Fruit fly (Drosophila melanogaster) whole organism, embryonic: ENCODE data around the gene CG13044.
A peak's percentile ranks its signal among the peaks of the same experiment; 100 is the strongest.

ENCODE experiments used
- Blimp-1 ChIP-seq: fragments of 200-800 bp; sonication (Bioruptor generic); optimal IDR thresholded peaks from 3 replicates; lab custom pipeline; 2018; ENCODE audit warnings: missing biosample characterization, missing genetic modification characterization, mild to moderate bottlenecking, moderate library complexity, missing genetic modification reagents
- BtbVII ChIP-seq: fragments of 200-800 bp; sonication (Bioruptor generic); optimal IDR thresholded peaks from 3 replicates; lab custom pipeline; 2017; ENCODE audit warnings: missing biosample characterization, mild to moderate bottlenecking, missing genetic modification characterization
- CG10209 ChIP-seq: fragments of 200-800 bp; sonication (Bioruptor generic); optimal IDR thresholded peaks from 3 replicates; lab custom pipeline; 2017; ENCODE audit warnings: missing biosample characterization, mild to moderate bottlenecking, missing genetic modification characterization, missing genetic modification reagents
- CG10274 ChIP-seq: fragments of 200-800 bp; sonication (Bioruptor generic); optimal IDR thresholded peaks from 3 replicates; lab custom pipeline; 2017; ENCODE audit warnings: missing biosample characterization, mild to moderate bottlenecking, missing genetic modification characterization
- CG12071 ChIP-seq: fragments of 200-800 bp; sonication (Bioruptor generic); optimal IDR thresholded peaks from 3 replicates; lab custom pipeline; 2018; ENCODE audit warnings: missing biosample characterization, mild to moderate bottlenecking, missing genetic modification characterization
- CG12104 ChIP-seq: fragments of 200-800 bp; sonication (Bioruptor generic); optimal IDR thresholded peaks from 3 replicates; lab custom pipeline; 2016; ENCODE audit warnings: missing biosample characterization, missing genetic modification characterization
- CG12744 ChIP-seq: fragments of 200-800 bp; sonication (Bioruptor generic); optimal IDR thresholded peaks from 2 replicates; lab custom pipeline; 2016; ENCODE audit warnings: missing biosample characterization, missing genetic modification characterization
- CG14441 ChIP-seq: fragments of 200-800 bp; sonication (Bioruptor generic); IDR thresholded peaks from 2 replicates; pipeline ENCODE4 v1.3.6; 2022; ENCODE audit warnings: missing biosample characterization, missing genetic modification characterization
- CG15269 ChIP-seq: fragments of 200-800 bp; sonication (Bioruptor generic); optimal IDR thresholded peaks from 2 replicates; lab custom pipeline; 2018; ENCODE audit warnings: missing biosample characterization, mild to moderate bottlenecking, missing genetic modification characterization, moderate library complexity
- CG16779 ChIP-seq: fragments of 200-800 bp; sonication (Bioruptor generic); IDR thresholded peaks from 2 replicates; pipeline ENCODE4 v1.3.6; 2022; ENCODE audit warnings: missing biosample characterization, missing genetic modification characterization
- CG17186 ChIP-seq: fragments of 200-800 bp; sonication (Bioruptor generic); optimal IDR thresholded peaks from 3 replicates; lab custom pipeline; 2017; ENCODE audit warnings: missing biosample characterization, missing genetic modification reagents, missing genetic modification characterization
- CG2116 ChIP-seq: fragments of 200-800 bp; sonication (Bioruptor generic); optimal IDR thresholded peaks from 3 replicates; lab custom pipeline; 2018; ENCODE audit warnings: missing biosample characterization, mild to moderate bottlenecking, missing genetic modification characterization
- CG34422 ChIP-seq: fragments of 200-800 bp; sonication (Bioruptor generic); IDR thresholded peaks from 3 replicates; pipeline ENCODE4 v1.3.6; 2022; ENCODE audit warnings: missing biosample characterization, missing genetic modification characterization
- CG3838 ChIP-seq: fragments of 200-800 bp; sonication (Bioruptor generic); optimal IDR thresholded peaks from 3 replicates; lab custom pipeline; 2016; ENCODE audit warnings: missing biosample characterization, missing genetic modification characterization
- CG4328 ChIP-seq: fragments of 200-800 bp; sonication (Bioruptor generic); optimal IDR thresholded peaks from 3 replicates; lab custom pipeline; 2017; ENCODE audit warnings: missing biosample characterization, missing genetic modification reagents, missing genetic modification characterization
- CG4730 ChIP-seq: fragments of 200-800 bp; sonication (Bioruptor generic); IDR thresholded peaks from 2 replicates; pipeline ENCODE4 v1.3.6; 2022; ENCODE audit warnings: missing biosample characterization, missing genetic modification characterization
- CG6854 ChIP-seq: fragments of 200-800 bp; sonication (Bioruptor generic); optimal IDR thresholded peaks from 3 replicates; lab custom pipeline; 2017; ENCODE audit warnings: missing biosample characterization, mild to moderate bottlenecking, missing genetic modification characterization
- CG9437 ChIP-seq: fragments of 200-800 bp; sonication (Bioruptor generic); optimal IDR thresholded peaks from 2 replicates; lab custom pipeline; 2018; ENCODE audit warnings: missing biosample characterization, mild to moderate bottlenecking, missing genetic modification characterization
- CoRest ChIP-seq: fragments of 200-800 bp; sonication (Bioruptor generic); optimal IDR thresholded peaks from 3 replicates; lab custom pipeline; 2018; ENCODE audit warnings: missing biosample characterization, mild to moderate bottlenecking, missing genetic modification characterization, moderate library complexity
- E2f1 ChIP-seq: fragments of 200-800 bp; sonication (Bioruptor generic); IDR thresholded peaks from 2 replicates; pipeline ENCODE4 v1.3.6; 2022; ENCODE audit warnings: missing biosample characterization, missing genetic modification characterization
- H15 ChIP-seq: fragments of 200-800 bp; sonication (Bioruptor generic); IDR thresholded peaks from 3 replicates; pipeline ENCODE4 v1.3.6; 2022; ENCODE audit warnings: missing biosample characterization, missing genetic modification characterization
- HmgD ChIP-seq: fragments of 200-800 bp; sonication (Bioruptor generic); optimal IDR thresholded peaks from 3 replicates; lab custom pipeline; 2016; ENCODE audit warnings: missing biosample characterization, missing genetic modification characterization
- Hr3 ChIP-seq: fragments of 200-800 bp; sonication (Bioruptor generic); optimal IDR thresholded peaks from 3 replicates; lab custom pipeline; 2016; ENCODE audit warnings: missing biosample characterization, missing genetic modification characterization
- Hr51 ChIP-seq, 2 experiments: fragments of 200-800 bp; sonication (Bioruptor generic); optimal IDR thresholded peaks; 2 replicates in 1 of 2; 3 replicates in 1 of 2; lab custom pipeline; 2016 to 2018; ENCODE audit warnings: missing biosample characterization in 2 of 2, missing genetic modification characterization in 2 of 2, mild to moderate bottlenecking in 1 of 2, moderate library complexity in 1 of 2
- Hr78 ChIP-seq, 2 experiments: fragments of 200-800 bp in 1 of 2; fragments of >200 bp in 1 of 2; sonication (Bioruptor generic) in 1 of 2; optimal IDR thresholded peaks; 2 replicates each; lab custom pipeline; 2017 to 2019; ENCODE audit warnings: missing biosample characterization in 2 of 2, missing genetic modification characterization in 2 of 2, mild to moderate bottlenecking in 1 of 2, moderate library complexity in 1 of 2
- Mes4 ChIP-seq: fragments of 200-800 bp; sonication (Bioruptor generic); optimal IDR thresholded peaks from 2 replicates; lab custom pipeline; 2016; ENCODE audit warnings: missing biosample characterization, missing genetic modification characterization
- Mrtf ChIP-seq: fragments of 200-800 bp; sonication (Bioruptor generic); IDR thresholded peaks from 3 replicates; pipeline ENCODE4 v1.3.6; 2022; ENCODE audit warnings: missing biosample characterization, missing genetic modification characterization
- Nf-YB ChIP-seq: fragments of 200-800 bp; sonication (Bioruptor generic); optimal IDR thresholded peaks from 3 replicates; lab custom pipeline; 2019; ENCODE audit warnings: missing biosample characterization, mild to moderate bottlenecking, missing genetic modification characterization, moderate library complexity
- Oli ChIP-seq: fragments of 200-800 bp; sonication (Bioruptor generic); optimal IDR thresholded peaks from 2 replicates; lab custom pipeline; 2018; ENCODE audit warnings: missing biosample characterization, mild to moderate bottlenecking, missing genetic modification characterization, moderate library complexity
- Trl ChIP-seq, 3 experiments: fragments of >200 bp in 2 of 3; fragments of 200-800 bp in 1 of 3; sonication (Bioruptor generic) in 1 of 3; optimal IDR thresholded peaks; 2 replicates in 1 of 3; 3 replicates in 2 of 3; lab custom pipeline; 2016 to 2017; ENCODE audit warnings: missing biosample characterization in 1 of 3, missing genetic modification characterization in 1 of 3
- ap ChIP-seq: fragments of 200-800 bp; sonication (Bioruptor generic); IDR thresholded peaks from 2 replicates; pipeline ENCODE4 v1.3.6; 2022; ENCODE audit warnings: missing biosample characterization, missing genetic modification characterization
- bigmax ChIP-seq: fragments of 200-800 bp; sonication (Bioruptor generic); optimal IDR thresholded peaks from 2 replicates; lab custom pipeline; 2018; ENCODE audit warnings: missing biosample characterization, mild to moderate bottlenecking, missing genetic modification characterization
- bowl ChIP-seq: fragments of 200-800 bp; sonication (Bioruptor generic); IDR thresholded peaks from 2 replicates; pipeline ENCODE4 v1.3.6; 2022; ENCODE audit warnings: missing biosample characterization, missing genetic modification characterization
- chn ChIP-seq: fragments of 200-800 bp; sonication (Bioruptor generic); optimal IDR thresholded peaks from 2 replicates; lab custom pipeline; 2016; ENCODE audit warnings: missing biosample characterization, missing genetic modification characterization
- dm ChIP-seq: fragments of 200-800 bp; sonication (Bioruptor generic); optimal IDR thresholded peaks from 3 replicates; lab custom pipeline; 2016; ENCODE audit warnings: missing biosample characterization, missing genetic modification characterization
- dmrt99B ChIP-seq: fragments of 200-800 bp; sonication (Bioruptor generic); optimal IDR thresholded peaks from 2 replicates; lab custom pipeline; 2018; ENCODE audit warnings: missing biosample characterization, mild to moderate bottlenecking, missing genetic modification characterization, moderate library complexity
- dpn ChIP-seq, 2 experiments: fragments of 200-800 bp; sonication (Bioruptor generic); optimal IDR thresholded peaks; 3 replicates each; lab custom pipeline; 2016; ENCODE audit warnings: missing biosample characterization in 2 of 2, missing genetic modification characterization in 2 of 2
- ind ChIP-seq: fragments of 200-800 bp; sonication (Bioruptor generic); optimal IDR thresholded peaks from 3 replicates; lab custom pipeline; 2016; ENCODE audit warnings: missing biosample characterization, missing genetic modification characterization
- kni ChIP-seq: fragments of 200-800 bp; sonication (Bioruptor generic); optimal IDR thresholded peaks from 3 replicates; lab custom pipeline; 2017; ENCODE audit warnings: mild to moderate bottlenecking, missing biosample characterization, missing genetic modification reagents, missing genetic modification characterization
- nmo ChIP-seq: fragments of 200-800 bp; sonication (Bioruptor generic); optimal IDR thresholded peaks from 2 replicates; lab custom pipeline; 2018; ENCODE audit warnings: missing biosample characterization, mild to moderate bottlenecking, missing genetic modification characterization, moderate library complexity
- oc ChIP-seq: fragments of 200-800 bp; sonication (Bioruptor generic); optimal IDR thresholded peaks from 2 replicates; lab custom pipeline; 2018; ENCODE audit warnings: missing biosample characterization, mild to moderate bottlenecking, missing genetic modification characterization, moderate library complexity
- onecut ChIP-seq: fragments of 200-800 bp; sonication (Bioruptor generic); IDR thresholded peaks from 2 replicates; pipeline ENCODE4 v1.3.6; 2022; ENCODE audit warnings: missing biosample characterization, missing genetic modification characterization
- ranshi ChIP-seq: fragments of 200-800 bp; sonication (Bioruptor generic); IDR thresholded peaks from 2 replicates; pipeline ENCODE4 v1.3.6; 2022; ENCODE audit warnings: missing biosample characterization, missing genetic modification characterization
- row ChIP-seq: fragments of 200-800 bp; sonication (Bioruptor generic); IDR thresholded peaks from 3 replicates; pipeline ENCODE4 v1.3.6; 2022; ENCODE audit warnings: missing biosample characterization, missing genetic modification characterization
- shn ChIP-seq: fragments of 200-800 bp; sonication (Bioruptor generic); optimal IDR thresholded peaks from 3 replicates; lab custom pipeline; 2016; ENCODE audit warnings: missing biosample characterization, missing genetic modification characterization
- slbo ChIP-seq: fragments of 200-800 bp; sonication (Bioruptor generic); IDR thresholded peaks from 2 replicates; pipeline ENCODE4 v1.3.6; 2022; ENCODE audit warnings: missing biosample characterization, missing genetic modification characterization
- stc ChIP-seq: fragments of 200-800 bp; sonication (Bioruptor generic); IDR thresholded peaks from 2 replicates; pipeline ENCODE4 v1.3.6; 2022; ENCODE audit warnings: missing biosample characterization, missing genetic modification characterization
- stwl ChIP-seq: fragments of 200-800 bp; sonication (Bioruptor generic); optimal IDR thresholded peaks from 3 replicates; lab custom pipeline; 2018; ENCODE audit warnings: missing biosample characterization, mild to moderate bottlenecking, missing genetic modification characterization, moderate library complexity
- tgo ChIP-seq: fragments of 200-800 bp; sonication (Bioruptor generic); IDR thresholded peaks from 3 replicates; pipeline ENCODE4 v1.3.6; 2022; ENCODE audit warnings: missing biosample characterization, missing genetic modification characterization
- ttk ChIP-seq: fragments of 200-800 bp; sonication (Bioruptor generic); IDR thresholded peaks from 2 replicates; pipeline ENCODE4 v2.1.2; 2022; ENCODE audit warnings: missing biosample characterization, missing genetic modification characterization

Gene CG13044

DNA sequence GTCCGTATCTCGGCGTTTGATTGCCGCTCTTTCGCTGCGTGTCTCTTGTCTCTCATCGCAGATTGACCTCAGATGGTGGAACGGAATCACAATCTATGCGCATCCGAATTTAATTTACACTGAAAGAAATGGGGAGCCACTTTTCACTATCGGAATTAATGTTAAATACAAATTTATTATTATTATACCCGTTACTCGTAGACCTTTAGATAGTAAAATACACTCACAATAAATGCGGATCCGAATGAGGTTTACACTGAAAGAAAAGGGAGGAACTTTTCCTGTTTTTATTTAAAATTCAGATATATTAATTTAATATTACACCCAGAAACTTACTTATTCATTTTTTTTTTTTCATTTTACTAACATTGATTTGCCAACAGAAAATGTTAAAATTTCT lies 13.9 kb downstream of the CG13044 start (continued):
- TF ChIP-seq H15 (GFP tag; lab: Robert Waterston, UW) (peak; percentile 53; the same call in 1 of the 3 replicates), Mrtf (no peak), CG34422 (GFP tag; lab: Robert Waterston, UW) (peak; percentile 50; the same call in 1 of the 3 replicates), CG17186 (GFP tag; lab: Kevin White, UChicago) (no peak), onecut (0 out of 2 replicates have a peak, but pooled peaks have one; percentile 7), Trl (optimal IDR thresholded peaks at IDR 0.05; lab: Kevin White, UChicago) (no peak), Trl (GFP tag; optimal IDR thresholded peaks at IDR 0.05; lab: Kevin White, UChicago) (no peak), CG9437 (GFP tag; lab: Kevin White, UChicago) (peak; percentile 25), shn (GFP tag; lab: Kevin White, UChicago) (no peak), BtbVII (GFP tag; lab: Kevin White, UChicago) (no peak), CG4730 (peak; percentile 50; the same call in 1 of the 2 replicates), stc (GFP tag; lab: Robert Waterston, UW) (0 out of 2 replicates have a peak, but pooled peaks have one; percentile 26), Nf-YB (no peak), CoRest (peak; percentile 20), dpn (GFP tag; optimal IDR thresholded peaks at IDR 0.05; lab: Kevin White, UChicago) (peak in 1 of 2 experiments; percentile 38), CG12744 (no peak), slbo (GFP tag; lab: Robert Waterston, UW) (peak; percentile 22; the same call in 1 of the 2 replicates), kni (GFP tag; lab: Kevin White, UChicago) (no peak), CG15269 (tag; lab: Kevin White, UChicago) (peak; percentile 67), row (GFP tag; lab: Robert Waterston, UW) (peak; percentile 34; the same call in 1 of the 3 replicates), CG3838 (GFP tag; lab: Kevin White, UChicago) (no peak), ttk (GFP tag; lab: Robert Waterston, UW) (0 out of 2 replicates have a peak, but pooled peaks have one; percentile 11), ap (GFP tag; lab: Robert Waterston, UW) (peak; percentile 65), CG2116 (GFP tag; lab: Kevin White, UChicago) (no peak), dm (GFP tag; lab: Kevin White, UChicago) (no peak), bigmax (GFP tag; lab: Kevin White, UChicago) (no peak), E2f1 (GFP tag; lab: Robert Waterston, UW) (peak; percentile 33; the same call in 1 of the 2 replicates), Hr3 (GFP tag; lab: Kevin White, UChicago) (peak; percentile 24), CG10209 (GFP tag; lab: Kevin White, UChicago) (peak; percentile 23), CG14441 (peak; percentile 33; the same call in 1 of the 2 replicates), Blimp-1 (GFP tag; lab: Kevin White, UChicago) (peak; percentile 22), stwl (tag; lab: Kevin White, UChicago) (no peak), ranshi (GFP tag; lab: Robert Waterston, UW) (0 out of 2 replicates have a peak, but pooled peaks have one; percentile 28), Oli (tag; lab: Kevin White, UChicago) (peak; percentile 61), Hr51 (GFP tag; optimal IDR thresholded peaks at IDR 0.05; lab: Kevin White, UChicago) (peak in 1 of 2 experiments; percentile 69), CG6854 (GFP tag; lab: Kevin White, UChicago) (no peak), Mes4 (no peak), ind (peak; percentile 23), CG16779 (GFP tag; lab: Robert Waterston, UW) (no peak), oc (tag; lab: Kevin White, UChicago) (no peak), dmrt99B (tag; lab: Kevin White, UChicago) (peak; percentile 43), CG10274 (no peak), nmo (GFP tag; lab: Kevin White, UChicago) (peak; percentile 2), HmgD (no peak), CG12104 (GFP tag; lab: Kevin White, UChicago) (no peak), Hr78 (GFP tag; optimal IDR thresholded peaks at IDR 0.05; lab: Kevin White, UChicago) (no peak), CG12071 (GFP tag; lab: Kevin White, UChicago) (no peak), tgo (peak; percentile 43; the same call in 1 of the 3 replicates), CG4328 (no peak), bowl (GFP tag; lab: Robert Waterston, UW) (no peak), chn (GFP tag; lab: Kevin White, UChicago) (no peak)
